Fruit fly (Drosophila melanogaster): ENCODE data around the gene CG11345.

Gene CG11345

dm6 chr3L:4445824-4446223 is 12.1 kb downstream of the CG11345 start (continued):
- no peak for TF ChIP-seq CG14050 (GFP tag; IDR thresholded peaks at IDR 0.05)
- TF ChIP-seq Eip74EF (GFP tag; optimal IDR thresholded peaks at IDR 0.05): no peak
- TF ChIP-seq Tbp (GFP tag; optimal IDR thresholded peaks at IDR 0.05): no peak
- TF ChIP-seq Hr39 (optimal IDR thresholded peaks at IDR 0.05): no peak
- no peak for TF ChIP-seq CG16813 (GFP tag; IDR thresholded peaks at IDR 0.05; ENCODE audit: partially characterized antibody)
- TF ChIP-seq Side (GFP tag; optimal IDR thresholded peaks at IDR 0.05): no peak
- TF ChIP-seq D (optimal IDR thresholded peaks at IDR 0.05): no peak
- no peak for TF ChIP-seq D (GFP tag; optimal IDR thresholded peaks at IDR 0.05)
- peak; percentile 57 for TF ChIP-seq CG10147 (GFP tag; optimal IDR thresholded peaks at IDR 0.05)
- TF ChIP-seq gem (tag; optimal IDR thresholded peaks at IDR 0.05): peak; percentile 41
- no peak for TF ChIP-seq CG9215 (GFP tag; IDR thresholded peaks at IDR 0.05)
- no peak for TF ChIP-seq CG18011 (GFP tag; optimal IDR thresholded peaks at IDR 0.05)
- TF ChIP-seq CG14860 (GFP tag; IDR thresholded peaks at IDR 0.05; ENCODE audit: partially characterized antibody): no peak
- TF ChIP-seq CG17361 (GFP tag; IDR thresholded peaks at IDR 0.05): 0 out of 3 replicates have a peak, but pooled peaks have one; percentile 28
- TF ChIP-seq D19B (GFP tag; optimal IDR thresholded peaks at IDR 0.05): peak; percentile 46
- TF ChIP-seq Aef1 (GFP tag; IDR thresholded peaks at IDR 0.05): 0 out of 3 replicates have a peak, but pooled peaks have one; percentile 12
- TF ChIP-seq Med (GFP tag): peak; percentile 23
- no peak for TF ChIP-seq ab (GFP tag; optimal IDR thresholded peaks at IDR 0.05)
- peak; percentile 66 for TF ChIP-seq dysf (GFP tag; IDR thresholded peaks at IDR 0.05)
- no peak for TF ChIP-seq HHEX (GFP tag; optimal IDR thresholded peaks at IDR 0.05)
- TF ChIP-seq zf30C (GFP tag; optimal IDR thresholded peaks at IDR 0.05): no peak
- no peak for TF ChIP-seq CG4360 (GFP tag; IDR thresholded peaks at IDR 0.05)
- peak; percentile 46 for TF ChIP-seq CG2678 (tag; optimal IDR thresholded peaks at IDR 0.05)
- TF ChIP-seq CG18476 (GFP tag; optimal IDR thresholded peaks at IDR 0.05): no peak
- TF ChIP-seq CG14441 (GFP tag; IDR thresholded peaks at IDR 0.05): no peak
- no peak for TF ChIP-seq wek (GFP tag; optimal IDR thresholded peaks at IDR 0.05)
- no peak for TF ChIP-seq gcm (GFP tag; optimal IDR thresholded peaks at IDR 0.05)
- TF ChIP-seq Hmx (GFP tag; optimal IDR thresholded peaks at IDR 0.05): no peak
- peak; percentile 34; the same call in 1 of the 2 replicates for TF ChIP-seq Ptx1 (GFP tag; IDR thresholded peaks at IDR 0.05)
- peak; percentile 4 for TF ChIP-seq CG2712 (tag; optimal IDR thresholded peaks at IDR 0.05)
- TF ChIP-seq CG8388 (GFP tag; optimal IDR thresholded peaks at IDR 0.05): no peak
- TF ChIP-seq CG31388 (GFP tag; optimal IDR thresholded peaks at IDR 0.05): no peak
- no peak for TF ChIP-seq CG15601 (tag; optimal IDR thresholded peaks at IDR 0.05)
- TF ChIP-seq Dbx (GFP tag; IDR thresholded peaks at IDR 0.05): peak; percentile 77; the same call in 2 of the 3 replicates
- peak; percentile 22 for TF ChIP-seq Fer3 (tag; optimal IDR thresholded peaks at IDR 0.05)
- peak; percentile 24 for TF ChIP-seq bcd (GFP tag; optimal IDR thresholded peaks at IDR 0.05)
- 0 out of 3 replicates have a peak, but pooled peaks have one; percentile 25 for TF ChIP-seq CG11695 (GFP tag; IDR thresholded peaks at IDR 0.05)
- TF ChIP-seq ind (GFP tag; optimal IDR thresholded peaks at IDR 0.05): peak; percentile 1
- no peak for TF ChIP-seq CG32772 (GFP tag; IDR thresholded peaks at IDR 0.05)
- no peak for TF ChIP-seq CG14965 (GFP tag; optimal IDR thresholded peaks at IDR 0.05; ENCODE audit: borderline replicate concordance)
- TF ChIP-seq CG34224 (GFP tag; IDR thresholded peaks at IDR 0.05; ENCODE audit: partially characterized antibody): no peak
- no peak for TF ChIP-seq exex (tag; optimal IDR thresholded peaks at IDR 0.05)
- no peak for TF ChIP-seq sima (GFP tag; optimal IDR thresholded peaks at IDR 0.05)
- TF ChIP-seq ara (GFP tag; IDR thresholded peaks at IDR 0.05): no peak
- TF ChIP-seq crol (GFP tag; IDR thresholded peaks at IDR 0.05): no peak
- TF ChIP-seq croc (GFP tag; conservative IDR thresholded peaks at IDR 0.05): no peak
- peak; percentile 14 for TF ChIP-seq CG7556 (GFP tag; optimal IDR thresholded peaks at IDR 0.05)
- TF ChIP-seq CG15269 (tag; optimal IDR thresholded peaks at IDR 0.05): peak; percentile 3
- no peak for TF ChIP-seq cas (GFP tag; IDR thresholded peaks at IDR 0.05)
- no peak for TF ChIP-seq HLH3B (GFP tag; IDR thresholded peaks at IDR 0.05)
- no peak for TF ChIP-seq CG7745 (tag; optimal IDR thresholded peaks at IDR 0.05)
- TF ChIP-seq slbo (GFP tag; IDR thresholded peaks at IDR 0.05): peak; percentile 28; the same call in 1 of the 2 replicates
